Fruit fly (Drosophila melanogaster) whole organism, embryonic: ENCODE results near the gene CG13949.
A peak's percentile ranks its signal among the peaks of the same experiment; 100 is the strongest.

Experiments used
- B-H1 ChIP-seq: fragments of 200-800 bp; sonication (Bioruptor generic); IDR thresholded peaks from 3 replicates; pipeline ENCODE4 v1.3.6; 2022; ENCODE audit warnings: missing biosample characterization, missing genetic modification characterization
- Bdp1 ChIP-seq: fragments of 200-800 bp; sonication (Bioruptor generic); optimal IDR thresholded peaks from 3 replicates; lab custom pipeline; 2016; ENCODE audit warnings: missing biosample characterization, missing genetic modification characterization
- CG10366 ChIP-seq: fragments of 200-800 bp; sonication (Bioruptor generic); IDR thresholded peaks from 2 replicates; pipeline ENCODE4 v1.3.6; 2022; ENCODE audit warnings: missing biosample characterization, missing genetic modification characterization
- CG10654 ChIP-seq: fragments of 200-800 bp; sonication (Bioruptor generic); optimal IDR thresholded peaks from 2 replicates; lab custom pipeline; 2016; ENCODE audit warnings: missing biosample characterization, missing genetic modification characterization
- CG10959 ChIP-seq: fragments of 200-800 bp; sonication (Bioruptor generic); IDR thresholded peaks from 2 replicates; pipeline ENCODE4 v1.3.6; 2022; ENCODE audit warnings: missing biosample characterization, missing genetic modification characterization
- CG11696 ChIP-seq: fragments of 200-800 bp; sonication (Bioruptor generic); IDR thresholded peaks from 2 replicates; pipeline ENCODE4 v1.3.6; 2022; ENCODE audit warnings: missing biosample characterization, missing genetic modification characterization
- CG12155 ChIP-seq: fragments of 200-800 bp; sonication (Bioruptor generic); optimal IDR thresholded peaks from 3 replicates; lab custom pipeline; 2016; ENCODE audit warnings: missing biosample characterization, missing genetic modification characterization
- CG13775 ChIP-seq: fragments of 200-800 bp; sonication (Bioruptor generic); optimal IDR thresholded peaks from 3 replicates; lab custom pipeline; 2017; ENCODE audit warnings: missing biosample characterization, mild to moderate bottlenecking, missing genetic modification characterization
- CG15514 ChIP-seq: fragments of 200-800 bp; sonication (Bioruptor generic); optimal IDR thresholded peaks from 3 replicates; lab custom pipeline; 2017; ENCODE audit warnings: missing biosample characterization, missing genetic modification characterization, mild to moderate bottlenecking, moderate library complexity, missing genetic modification reagents
- CG16863 ChIP-seq: fragments of 200-800 bp; sonication (Bioruptor generic); optimal IDR thresholded peaks from 3 replicates; lab custom pipeline; 2016; ENCODE audit warnings: missing biosample characterization, missing genetic modification characterization
- CG17612 ChIP-seq: fragments of 200-800 bp; sonication (Bioruptor generic); IDR thresholded peaks from 2 replicates; pipeline ENCODE4 v1.3.6; 2022; ENCODE audit warnings: missing biosample characterization, missing genetic modification characterization
- CG1792 ChIP-seq: fragments of 200-800 bp; sonication (Bioruptor generic); optimal IDR thresholded peaks from 2 replicates; lab custom pipeline; 2016; ENCODE audit warnings: missing biosample characterization, missing genetic modification characterization
- CG18599 ChIP-seq: fragments of 200-800 bp; sonication (Bioruptor generic); optimal IDR thresholded peaks from 3 replicates; lab custom pipeline; 2017; ENCODE audit warnings: missing biosample characterization, missing genetic modification characterization, mild to moderate bottlenecking, moderate library complexity, missing genetic modification reagents
- CG18764 ChIP-seq: fragments of 200-800 bp; sonication (Bioruptor generic); optimal IDR thresholded peaks from 3 replicates; lab custom pipeline; 2016; ENCODE audit warnings: missing biosample characterization, missing genetic modification characterization
- CG3065 ChIP-seq: fragments of 200-800 bp; sonication (Bioruptor generic); optimal IDR thresholded peaks from 2 replicates; lab custom pipeline; 2016; ENCODE audit warnings: missing biosample characterization, missing genetic modification characterization
- CG31224 ChIP-seq: fragments of 200-800 bp; sonication (Bioruptor generic); IDR thresholded peaks from 2 replicates; pipeline ENCODE4 v1.3.6; 2022; ENCODE audit warnings: missing biosample characterization, missing genetic modification characterization
- CG31365 ChIP-seq: fragments of 200-800 bp; sonication (Bioruptor generic); optimal IDR thresholded peaks from 2 replicates; lab custom pipeline; 2018; ENCODE audit warnings: missing biosample characterization, mild to moderate bottlenecking, missing genetic modification characterization
- CG31441 ChIP-seq: fragments of 200-800 bp; sonication (Bioruptor generic); IDR thresholded peaks from 2 replicates; pipeline ENCODE4 v1.3.6; 2022; ENCODE audit warnings: missing biosample characterization, missing genetic modification characterization
- CG3163 ChIP-seq: fragments of 200-800 bp; sonication (Bioruptor generic); optimal IDR thresholded peaks from 3 replicates; lab custom pipeline; 2016; ENCODE audit warnings: missing biosample characterization, missing genetic modification characterization
- CG4360 ChIP-seq: fragments of 200-800 bp; sonication (Bioruptor generic); IDR thresholded peaks from 2 replicates; pipeline ENCODE4 v1.3.6; 2022; ENCODE audit warnings: missing biosample characterization, missing genetic modification characterization
- CG4707 ChIP-seq: fragments of 200-800 bp; sonication (Bioruptor generic); optimal IDR thresholded peaks from 2 replicates; lab custom pipeline; 2018; ENCODE audit warnings: missing biosample characterization, mild to moderate bottlenecking, missing genetic modification characterization, moderate library complexity
- CG6175 ChIP-seq: fragments of 200-800 bp; sonication (Bioruptor generic); IDR thresholded peaks from 3 replicates; pipeline ENCODE4 v1.3.6; 2022; ENCODE audit warnings: missing biosample characterization, missing genetic modification characterization
- CG7928 ChIP-seq: fragments of 200-800 bp; sonication (Bioruptor generic); optimal IDR thresholded peaks from 2 replicates; lab custom pipeline; 2017; ENCODE audit warnings: missing biosample characterization, mild to moderate bottlenecking, missing genetic modification characterization
- CG7963 ChIP-seq: fragments of 200-800 bp; sonication (Bioruptor generic); IDR thresholded peaks from 3 replicates; pipeline ENCODE4 v1.3.6; 2022; ENCODE audit warnings: missing biosample characterization, missing genetic modification characterization; ENCODE audit not compliant: partially characterized antibody
- CG8281 ChIP-seq: fragments of 200-800 bp; sonication (Bioruptor generic); optimal IDR thresholded peaks from 2 replicates; lab custom pipeline; 2018; ENCODE audit warnings: missing biosample characterization, mild to moderate bottlenecking, missing genetic modification characterization, moderate library complexity
- CG8765 ChIP-seq: fragments of 200-800 bp; sonication (Bioruptor generic); IDR thresholded peaks from 2 replicates; pipeline ENCODE4 v1.3.6; 2022; ENCODE audit warnings: missing biosample characterization, missing genetic modification characterization
- CrebB ChIP-seq: fragments of 200-800 bp; sonication (Bioruptor generic); optimal IDR thresholded peaks from 3 replicates; lab custom pipeline; 2018; ENCODE audit warnings: missing biosample characterization, mild to moderate bottlenecking, missing genetic modification characterization
- ERR ChIP-seq: fragments of 200-800 bp; sonication (Bioruptor generic); optimal IDR thresholded peaks from 2 replicates; lab custom pipeline; 2016; ENCODE audit warnings: missing biosample characterization, missing genetic modification characterization
- Fer1 ChIP-seq: fragments of 200-800 bp; sonication (Bioruptor generic); optimal IDR thresholded peaks from 2 replicates; lab custom pipeline; 2017; ENCODE audit warnings: missing biosample characterization, mild to moderate bottlenecking, missing genetic modification characterization
- Hr51 ChIP-seq, 2 experiments: fragments of 200-800 bp; sonication (Bioruptor generic); optimal IDR thresholded peaks; 2 replicates in 1 of 2; 3 replicates in 1 of 2; lab custom pipeline; 2016 to 2018; ENCODE audit warnings: missing biosample characterization in 2 of 2, missing genetic modification characterization in 2 of 2, mild to moderate bottlenecking in 1 of 2, moderate library complexity in 1 of 2
- Mad ChIP-seq: fragments of 200-800 bp; sonication (Bioruptor generic); optimal IDR thresholded peaks from 2 replicates; lab custom pipeline; 2016; ENCODE audit warnings: missing biosample characterization, missing genetic modification characterization
- Myb ChIP-seq: fragments of 200-800 bp; sonication (Bioruptor generic); optimal IDR thresholded peaks from 2 replicates; lab custom pipeline; 2016; ENCODE audit warnings: missing biosample characterization, missing genetic modification characterization
- Tbp ChIP-seq: fragments of >200 bp; optimal IDR thresholded peaks from 2 replicates; lab custom pipeline; 2018; ENCODE audit warnings: missing biosample characterization, missing genetic modification characterization
- bigmax ChIP-seq: fragments of 200-800 bp; sonication (Bioruptor generic); optimal IDR thresholded peaks from 2 replicates; lab custom pipeline; 2018; ENCODE audit warnings: missing biosample characterization, mild to moderate bottlenecking, missing genetic modification characterization
- cato ChIP-seq: fragments of 200-800 bp; sonication (Bioruptor generic); optimal IDR thresholded peaks from 2 replicates; lab custom pipeline; 2016; ENCODE audit warnings: missing biosample characterization, missing genetic modification characterization, borderline replicate concordance
- da ChIP-seq: fragments of 200-800 bp; sonication (Bioruptor generic); optimal IDR thresholded peaks from 2 replicates; lab custom pipeline; 2016; ENCODE audit warnings: missing biosample characterization, missing genetic modification characterization
- dm ChIP-seq: fragments of 200-800 bp; sonication (Bioruptor generic); optimal IDR thresholded peaks from 3 replicates; lab custom pipeline; 2016; ENCODE audit warnings: missing biosample characterization, missing genetic modification characterization
- dpn ChIP-seq, 2 experiments: fragments of 200-800 bp; sonication (Bioruptor generic); optimal IDR thresholded peaks; 3 replicates each; lab custom pipeline; 2016; ENCODE audit warnings: missing biosample characterization in 2 of 2, missing genetic modification characterization in 2 of 2
- ems ChIP-seq: fragments of 200-800 bp; sonication (Bioruptor generic); optimal IDR thresholded peaks from 3 replicates; lab custom pipeline; 2016; ENCODE audit warnings: missing biosample characterization, missing genetic modification characterization
- ewg ChIP-seq: fragments of 200-800 bp; sonication (Bioruptor generic); optimal IDR thresholded peaks from 3 replicates; lab custom pipeline; 2017; ENCODE audit warnings: mild to moderate bottlenecking, missing biosample characterization, missing genetic modification reagents, missing genetic modification characterization
- fd102C ChIP-seq: fragments of 200-800 bp; sonication (Bioruptor generic); optimal IDR thresholded peaks from 2 replicates; lab custom pipeline; 2018; ENCODE audit warnings: missing biosample characterization, mild to moderate bottlenecking, missing genetic modification characterization, moderate library complexity
- hb ChIP-seq: fragments of 200-800 bp; sonication (Bioruptor generic); IDR thresholded peaks from 3 replicates; pipeline ENCODE4 v1.3.6; 2022; ENCODE audit warnings: missing biosample characterization, missing genetic modification characterization; ENCODE audit not compliant: partially characterized antibody
- hbn ChIP-seq: fragments of 200-800 bp; sonication (Bioruptor generic); IDR thresholded peaks from 2 replicates; pipeline ENCODE4 v1.3.6; 2022; ENCODE audit warnings: missing biosample characterization, missing genetic modification characterization; ENCODE audit not compliant: partially characterized antibody
- rib ChIP-seq: fragments of 200-800 bp; sonication (Bioruptor generic); IDR thresholded peaks from 2 replicates; pipeline ENCODE4 v1.3.6; 2022; ENCODE audit warnings: missing biosample characterization, missing genetic modification characterization
- row ChIP-seq: fragments of 200-800 bp; sonication (Bioruptor generic); IDR thresholded peaks from 3 replicates; pipeline ENCODE4 v1.3.6; 2022; ENCODE audit warnings: missing biosample characterization, missing genetic modification characterization
- sc ChIP-seq, 3 experiments: fragments of >200 bp in 2 of 3; fragments of 200-800 bp in 1 of 3; sonication (Bioruptor generic) in 1 of 3; optimal IDR thresholded peaks; 2 replicates in 2 of 3; 3 replicates in 1 of 3; lab custom pipeline; 2017; ENCODE audit warnings: mild to moderate bottlenecking in 1 of 3, missing biosample characterization in 1 of 3, missing genetic modification characterization in 1 of 3, missing genetic modification reagents in 1 of 3
- slou ChIP-seq: fragments of 200-800 bp; sonication (Bioruptor generic); optimal IDR thresholded peaks from 3 replicates; lab custom pipeline; 2016; ENCODE audit warnings: missing biosample characterization, missing genetic modification characterization
- tx ChIP-seq: fragments of 200-800 bp; sonication (Bioruptor generic); optimal IDR thresholded peaks from 2 replicates; lab custom pipeline; 2016; ENCODE audit warnings: missing biosample characterization, missing genetic modification characterization
- vnd ChIP-seq: fragments of 200-800 bp; sonication (Bioruptor generic); IDR thresholded peaks from 3 replicates; pipeline ENCODE4 v1.3.6; 2022; ENCODE audit warnings: missing biosample characterization, missing genetic modification characterization; ENCODE audit not compliant: partially characterized antibody
- zen ChIP-seq: fragments of 200-800 bp; sonication (Bioruptor generic); optimal IDR thresholded peaks from 3 replicates; lab custom pipeline; 2018; ENCODE audit warnings: missing biosample characterization, mild to moderate bottlenecking, missing genetic modification characterization, moderate library complexity
- zfh1 ChIP-seq: fragments of 200-800 bp; sonication (Bioruptor generic); IDR thresholded peaks from 3 replicates; pipeline ENCODE4 v1.3.6; 2022; ENCODE audit warnings: missing biosample characterization, missing genetic modification characterization

CG13949 gene

DNA sequence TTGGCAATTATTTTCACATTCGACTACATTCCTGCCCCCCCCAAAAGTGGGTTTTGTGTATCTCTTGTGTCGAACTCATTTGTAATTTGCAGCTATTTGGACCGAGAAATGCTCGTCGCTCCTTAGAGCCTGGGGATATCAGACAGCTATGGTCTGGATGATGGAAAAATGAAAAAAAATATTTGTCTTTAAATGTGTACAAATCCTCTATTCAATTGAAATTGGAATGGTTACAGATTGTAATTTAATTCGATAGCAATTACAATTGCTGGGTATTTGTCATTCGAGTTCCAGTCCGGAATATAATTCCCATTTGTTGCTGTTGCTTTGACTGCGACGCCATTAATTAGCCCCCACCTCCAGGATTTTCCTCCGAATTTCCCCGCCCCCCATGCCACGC is 34.7 kb downstream of the CG13949 start (continued):
- TF ChIP-seq CG3163 (no peak), CG15514 (GFP tag; lab: Kevin White, UChicago) (no peak), zen (tag; lab: Kevin White, UChicago) (no peak), Tbp (GFP tag; lab: Kevin White, UChicago) (no peak), CG11696 (no peak), CG3065 (no peak), CG31441 (no peak), CG6175 (GFP tag; lab: Robert Waterston, UW) (no peak), Mad (GFP tag; lab: Kevin White, UChicago) (no peak), CG4707 (no peak), CG8281 (tag; lab: Kevin White, UChicago) (no peak), bigmax (GFP tag; lab: Kevin White, UChicago) (no peak), CG7928 (no peak), zfh1 (GFP tag; lab: Robert Waterston, UW) (no peak), Bdp1 (GFP tag; lab: Kevin White, UChicago) (no peak), ems (no peak), ERR (no peak), CG7963 (GFP tag; lab: Robert Waterston, UW) (no peak), vnd (no peak), hb (GFP tag; lab: Robert Waterston, UW) (no peak), CG12155 (GFP tag; lab: Kevin White, UChicago) (no peak), sc (optimal IDR thresholded peaks at IDR 0.05; lab: Kevin White, UChicago) (no peak), sc (GFP tag; optimal IDR thresholded peaks at IDR 0.05; lab: Kevin White, UChicago) (peak; percentile 22), dm (GFP tag; lab: Kevin White, UChicago) (no peak), CG13775 (GFP tag; lab: Kevin White, UChicago) (no peak), CG4360 (GFP tag; lab: Robert Waterston, UW) (no peak), Myb (GFP tag; lab: Kevin White, UChicago) (no peak), CG8765 (GFP tag; lab: Robert Waterston, UW) (no peak), tx (no peak), da (GFP tag; lab: Kevin White, UChicago) (no peak), CG31224 (GFP tag; lab: Robert Waterston, UW) (no peak), CG10959 (GFP tag; lab: Robert Waterston, UW) (no peak), ewg (GFP tag; lab: Kevin White, UChicago) (peak; percentile 11), CG18764 (GFP tag; lab: Kevin White, UChicago) (no peak), rib (GFP tag; lab: Robert Waterston, UW) (no peak), CrebB (tag; lab: Kevin White, UChicago) (no peak), B-H1 (GFP tag; lab: Robert Waterston, UW) (no peak; the same call in 2 of the 3 replicates), Hr51 (GFP tag; optimal IDR thresholded peaks at IDR 0.05; lab: Kevin White, UChicago) (no peak), CG18599 (GFP tag; lab: Kevin White, UChicago) (peak; percentile 40), slou (GFP tag; lab: Kevin White, UChicago) (no peak), CG16863 (GFP tag; lab: Kevin White, UChicago) (no peak), cato (GFP tag; lab: Kevin White, UChicago) (no peak), CG10654 (GFP tag; lab: Kevin White, UChicago) (no peak), fd102C (GFP tag; lab: Kevin White, UChicago) (no peak), CG31365 (tag; lab: Kevin White, UChicago) (no peak), dpn (GFP tag; optimal IDR thresholded peaks at IDR 0.05; lab: Kevin White, UChicago) (no peak), hbn (GFP tag; lab: Robert Waterston, UW) (no peak), row (GFP tag; lab: Robert Waterston, UW) (peak; percentile 79), Fer1 (GFP tag; lab: Kevin White, UChicago) (no peak), CG17612 (GFP tag; lab: Robert Waterston, UW) (no peak), CG10366 (peak; percentile 45; the same call in 1 of the 2 replicates), CG1792 (GFP tag; lab: Kevin White, UChicago) (no peak)
